Worm (Caenorhabditis elegans): ENCODE results near the gene C47E12.11.

DNA sequence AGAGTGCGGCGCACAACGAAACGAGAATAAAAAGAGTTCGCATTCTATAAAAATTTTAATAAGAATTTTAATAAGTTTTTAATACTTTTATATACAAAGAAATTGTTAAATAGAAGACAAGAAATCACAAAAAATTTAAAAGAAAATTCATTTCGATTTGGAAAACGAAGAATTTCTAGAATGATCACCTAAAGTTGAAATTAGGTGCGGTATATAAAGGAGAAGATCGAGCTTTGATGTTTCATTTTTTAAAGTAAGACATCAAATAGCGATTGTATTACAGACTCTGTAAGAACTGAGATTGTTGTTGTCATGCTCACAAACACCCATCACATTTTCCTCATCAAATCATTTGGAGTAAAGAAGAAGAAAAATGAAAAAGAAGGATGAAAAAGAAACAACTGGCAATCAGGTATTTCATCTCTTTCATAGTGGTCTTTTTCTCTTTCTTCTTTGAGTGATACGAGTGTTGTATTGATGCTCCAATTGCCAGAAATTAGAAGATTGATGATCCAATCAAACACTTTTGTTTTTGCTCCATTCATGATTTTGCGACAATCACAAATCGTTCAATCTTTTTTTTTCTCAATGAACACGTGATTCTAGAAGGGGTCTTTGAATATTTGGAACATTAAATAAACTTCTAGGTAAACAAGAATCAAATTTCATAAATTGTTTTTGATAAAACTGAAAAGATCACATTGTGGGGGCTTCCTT lies 40.9 kb upstream of the C47E12.11 start, which contains the start of gene dur-1:
- no peak for TF ChIP-seq nhr-11 (tag; optimal IDR thresholded peaks at IDR 0.05)
- TF ChIP-seq aly-2 (tag; optimal IDR thresholded peaks at IDR 0.05), result no peak
- TF ChIP-seq egl-27 (tag; optimal IDR thresholded peaks at IDR 0.05), result no peak
- no peak for TF ChIP-seq fos-1 (tag; optimal IDR thresholded peaks at IDR 0.05)
